Worm (Caenorhabditis elegans): Measurements from ENCODE around the gene C05D12.2.

ce11 chrII:11386950-11387349 lies 31.1 kb upstream of the C05D12.2 start:
- TF ChIP-seq lin-13 (tag; optimal IDR thresholded peaks at IDR 0.05) (no peak), nhr-76 (tag; optimal IDR thresholded peaks at IDR 0.05) (no peak), ztf-11 (tag; optimal IDR thresholded peaks at IDR 0.05) (no peak)

All from whole organism, mixed stage, embryonic.